Fruit fly (Drosophila melanogaster): ENCODE data around the gene CG46399.

Gene CG46399

DNA sequence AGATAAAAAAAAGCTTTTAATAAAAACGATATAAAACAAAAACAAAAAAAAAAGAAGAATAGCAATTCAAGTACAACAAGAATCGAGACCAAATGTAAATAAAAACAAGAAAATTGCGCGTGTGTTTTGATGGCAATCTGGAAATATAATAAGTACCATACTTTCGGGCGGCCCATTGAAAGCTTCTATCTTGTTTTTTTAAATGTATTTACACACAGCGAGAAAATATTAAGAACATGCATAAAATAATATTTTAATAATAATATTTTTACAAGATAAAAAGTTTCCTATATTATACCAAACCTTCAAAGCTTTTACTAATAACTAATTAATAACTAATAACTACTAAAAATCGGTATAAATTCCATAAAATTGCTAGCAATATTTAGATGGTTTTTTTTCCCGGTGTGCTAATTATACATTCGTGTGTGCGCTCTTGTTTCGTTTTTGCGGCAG lies 18.6 kb upstream of the CG46399 start (continued):
- TF ChIP-seq esg (GFP tag; conservative IDR thresholded peaks at IDR 0.05) (peak; percentile 42), CG31224 (GFP tag; IDR thresholded peaks at IDR 0.05) (no peak), CG9876 (GFP tag; optimal IDR thresholded peaks at IDR 0.05) (no peak), vvl (GFP tag; IDR thresholded peaks at IDR 0.05) (no peak; the same call in 1 of the 2 replicates), stc (GFP tag; IDR thresholded peaks at IDR 0.05) (no peak), unpg (GFP tag; optimal IDR thresholded peaks at IDR 0.05) (peak; percentile 66), lbe (GFP tag; optimal IDR thresholded peaks at IDR 0.05) (no peak), Side (GFP tag; optimal IDR thresholded peaks at IDR 0.05) (no peak), CG17802 (tag; optimal IDR thresholded peaks at IDR 0.05) (no peak), CG3995 (GFP tag; optimal IDR thresholded peaks at IDR 0.05) (no peak), aop (GFP tag; IDR thresholded peaks at IDR 0.05) (no peak), caup (GFP tag; optimal IDR thresholded peaks at IDR 0.05; ENCODE audit: severe bottlenecking) (peak; percentile 21), tio (GFP tag; optimal IDR thresholded peaks at IDR 0.05) (no peak), twi (tag; optimal IDR thresholded peaks at IDR 0.05) (no peak), CG6254 (GFP tag; optimal IDR thresholded peaks at IDR 0.05) (no peak), CG9727 (GFP tag; optimal IDR thresholded peaks at IDR 0.05) (peak; percentile 28), NK7.1 (GFP tag; optimal IDR thresholded peaks at IDR 0.05) (no peak), E2f1 (GFP tag; IDR thresholded peaks at IDR 0.05) (peak; percentile 60; the same call in 1 of the 2 replicates), CG14965 (GFP tag; optimal IDR thresholded peaks at IDR 0.05; ENCODE audit: borderline replicate concordance) (no peak), grau (tag; optimal IDR thresholded peaks at IDR 0.05) (peak; percentile 68), abd-A (tag; optimal IDR thresholded peaks at IDR 0.05) (no peak), NFAT (GFP tag; IDR thresholded peaks at IDR 0.05) (no peak), CoRest (tag; optimal IDR thresholded peaks at IDR 0.05) (peak; percentile 67), hkb (optimal IDR thresholded peaks at IDR 0.05) (no peak), hkb (GFP tag; IDR thresholded peaks at IDR 0.05) (peak; percentile 47), CG18011 (GFP tag; optimal IDR thresholded peaks at IDR 0.05) (no peak), Ada2b (GFP tag; IDR thresholded peaks at IDR 0.05) (peak; percentile 49; the same call in 1 of the 2 replicates), CG8281 (tag; optimal IDR thresholded peaks at IDR 0.05) (no peak), Hr39 (optimal IDR thresholded peaks at IDR 0.05) (no peak), sc (optimal IDR thresholded peaks at IDR 0.05) (no peak), sc (GFP tag; optimal IDR thresholded peaks at IDR 0.05) (no peak), CG3163 (GFP tag; optimal IDR thresholded peaks at IDR 0.05) (no peak), ro (GFP tag; IDR thresholded peaks at IDR 0.05) (no peak), zfh1 (GFP tag; IDR thresholded peaks at IDR 0.05) (no peak), gsb-n (tag; optimal IDR thresholded peaks at IDR 0.05) (peak; percentile 70), Ssrp (tag; optimal IDR thresholded peaks at IDR 0.05) (peak; percentile 12), corto (GFP tag; optimal IDR thresholded peaks at IDR 0.05) (no peak), Oaz (GFP tag; IDR thresholded peaks at IDR 0.05) (no peak), sna (GFP tag; IDR thresholded peaks at IDR 0.05; ENCODE audit: partially characterized antibody) (no peak), ac (GFP tag; optimal IDR thresholded peaks at IDR 0.05) (no peak), jigr1 (GFP tag; IDR thresholded peaks at IDR 0.05) (no peak), wek (GFP tag; optimal IDR thresholded peaks at IDR 0.05) (no peak), CG13624 (GFP tag; optimal IDR thresholded peaks at IDR 0.05) (no peak), kah (GFP tag; optimal IDR thresholded peaks at IDR 0.05) (no peak), CG4730 (GFP tag; IDR thresholded peaks at IDR 0.05) (no peak), CG10366 (GFP tag; IDR thresholded peaks at IDR 0.05) (peak; percentile 8; the same call in 1 of the 2 replicates), Sry-δ (GFP tag; optimal IDR thresholded peaks at IDR 0.05) (no peak), CG12744 (GFP tag; optimal IDR thresholded peaks at IDR 0.05) (no peak), H2.0 (GFP tag; IDR thresholded peaks at IDR 0.05) (no peak), D19A (tag; optimal IDR thresholded peaks at IDR 0.05) (peak; percentile 30), phol (tag; optimal IDR thresholded peaks at IDR 0.05) (peak; percentile 58)
